Worm (Caenorhabditis elegans): ENCODE measurements around the gene col-77.
A peak's percentile ranks its signal among the peaks of the same experiment; 100 is the strongest.

The col-77 gene

ce11 chrII:8384344-8384743, 25.2 kb upstream of the col-77 start:
- TF ChIP-seq egl-18 (GFP tag; IDR thresholded peaks at IDR 0.05) (no peak), atf-7 (tag; optimal IDR thresholded peaks at IDR 0.05) (peak; percentile 9), rcor-1 (GFP tag; IDR thresholded peaks at IDR 0.05) (no peak), nhr-80 (tag; optimal IDR thresholded peaks at IDR 0.05) (peak; percentile 93), tbp1 (GFP tag; optimal IDR thresholded peaks at IDR 0.05) (no peak), hrde-1 (tag; optimal IDR thresholded peaks at IDR 0.05; ENCODE audit: borderline replicate concordance) (no peak)

- no peak for TF ChIP-seq sdz-38 (tag; optimal IDR thresholded peaks at IDR 0.05)
- TF ChIP-seq T07F8.4 (tag; optimal IDR thresholded peaks at IDR 0.05): no peak
- no peak for TF ChIP-seq rcor-1 (GFP tag; IDR thresholded peaks at IDR 0.05)
- TF ChIP-seq hlh-26 (GFP tag; conservative IDR thresholded peaks at IDR 0.05): no peak
- TF ChIP-seq unc-62 (GFP tag; optimal IDR thresholded peaks at IDR 0.05): peak; percentile 57
- no peak for TF ChIP-seq ets-4 (GFP tag; optimal IDR thresholded peaks at IDR 0.05)
- no peak for TF ChIP-seq hlh-12 (tag; optimal IDR thresholded peaks at IDR 0.05)
- TF ChIP-seq F49E8.2 (tag; optimal IDR thresholded peaks at IDR 0.05; ENCODE audit: insufficient read depth): no peak
- peak; percentile 83 for TF ChIP-seq pha-4 (tag; optimal IDR thresholded peaks at IDR 0.05)
- TF ChIP-seq ztf-22 (GFP tag; optimal IDR thresholded peaks at IDR 0.05): peak; percentile 34
- peak; percentile 89 for TF ChIP-seq nhr-80 (tag; optimal IDR thresholded peaks at IDR 0.05)
- no peak for TF ChIP-seq athp-1 (tag; optimal IDR thresholded peaks at IDR 0.05)
- TF ChIP-seq attf-3 (GFP tag; conservative IDR thresholded peaks at IDR 0.05): no peak
- TF ChIP-seq pbrm-1 (GFP tag; IDR thresholded peaks at IDR 0.05): no peak
- no peak for TF ChIP-seq rec-8 (tag; optimal IDR thresholded peaks at IDR 0.05)
- TF ChIP-seq atf-7 (tag; optimal IDR thresholded peaks at IDR 0.05): peak; percentile 78
- no peak for TF ChIP-seq hrde-1 (tag; optimal IDR thresholded peaks at IDR 0.05; ENCODE audit: borderline replicate concordance)
- TF ChIP-seq Y95B8A.8 (GFP tag; IDR thresholded peaks at IDR 0.05): no peak
Observed at ce11 chrII:8382880-8383279, 23.7 kb upstream of the col-77 start.

DNA sequence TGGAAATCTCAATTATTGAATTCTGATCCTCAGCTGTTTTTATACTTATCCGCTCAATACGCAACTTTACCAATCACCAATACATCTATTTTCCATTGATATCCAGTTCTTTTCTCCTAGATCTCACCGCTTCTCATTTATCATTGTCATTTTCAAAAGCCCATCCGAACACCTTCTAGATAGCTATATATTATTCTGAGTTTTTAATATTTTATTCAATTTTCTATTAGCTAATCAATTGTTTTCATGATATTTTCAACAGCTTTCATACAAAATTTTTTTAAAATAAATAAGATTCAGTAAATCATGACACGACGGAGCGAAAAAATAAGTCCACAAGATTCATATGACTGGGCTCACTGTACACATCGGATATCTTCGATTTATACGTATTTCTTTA, 22.0 kb upstream of the col-77 start, which contains the start of gene F49E12.12:
Gene F49E12.12, plus strand, starts transcription at position 301 of the 400 bp plus-strand sequence.
- TF ChIP-seq dox-1 (GFP tag; IDR thresholded peaks at IDR 0.05): no peak

DNA sequence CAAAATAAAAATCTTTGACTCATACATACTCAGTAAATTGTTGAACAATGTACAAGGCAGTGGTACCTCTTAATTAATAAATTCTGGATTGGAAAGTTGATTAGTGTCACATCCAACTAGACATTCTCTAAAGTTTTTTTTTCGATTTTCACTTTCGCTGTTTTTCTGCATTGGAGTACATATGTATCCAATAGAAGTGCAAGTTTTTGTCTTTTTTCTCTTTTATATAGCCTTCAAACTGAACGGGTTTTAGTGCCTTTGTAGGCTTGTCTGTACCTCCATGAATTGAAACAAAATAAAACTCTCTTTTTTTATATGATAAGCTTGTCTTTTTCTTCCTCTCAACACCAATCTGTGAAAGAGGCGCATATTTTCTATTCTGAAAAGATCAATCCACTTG, 21.0 kb upstream of the col-77 start:
- no peak for TF ChIP-seq pha-4 (tag; optimal IDR thresholded peaks at IDR 0.05)
- no peak for TF ChIP-seq ceh-91 (GFP tag; IDR thresholded peaks at IDR 0.05)
- TF ChIP-seq attf-5 (GFP tag; optimal IDR thresholded peaks at IDR 0.05): no peak
- TF ChIP-seq Y67H2A.10 (GFP tag; conservative IDR thresholded peaks at IDR 0.05): no peak
- no peak for TF ChIP-seq tbx-9 (tag; optimal IDR thresholded peaks at IDR 0.05; ENCODE audit: borderline replicate concordance)
- no peak for TF ChIP-seq gei-17 (GFP tag; optimal IDR thresholded peaks at IDR 0.05)
- TF ChIP-seq fkh-3 (tag; optimal IDR thresholded peaks at IDR 0.05): no peak
- no peak for TF ChIP-seq hlh-12 (tag; optimal IDR thresholded peaks at IDR 0.05)
- TF ChIP-seq snpc-1.3 (tag; optimal IDR thresholded peaks at IDR 0.05; ENCODE audit: insufficient read depth): no peak
- TF ChIP-seq hlh-26 (GFP tag; conservative IDR thresholded peaks at IDR 0.05): no peak
- no peak for TF ChIP-seq F49E8.2 (tag; optimal IDR thresholded peaks at IDR 0.05; ENCODE audit: insufficient read depth)
- TF ChIP-seq unc-62 (GFP tag; optimal IDR thresholded peaks at IDR 0.05): no peak
- no peak for TF ChIP-seq nhr-120 (GFP tag; IDR thresholded peaks at IDR 0.05)
- TF ChIP-seq egrh-3 (GFP tag; IDR thresholded peaks at IDR 0.05): no peak
- no peak for TF ChIP-seq lir-1 (GFP tag; conservative IDR thresholded peaks at IDR 0.05)

ce11 chrII:8377722-8378121, 18.5 kb upstream of the col-77 start:
- no peak for TF ChIP-seq madf-8 (GFP tag; conservative IDR thresholded peaks at IDR 0.05)
- TF ChIP-seq B0035.1 (tag; optimal IDR thresholded peaks at IDR 0.05): no peak
- TF ChIP-seq snpc-1.3 (tag; optimal IDR thresholded peaks at IDR 0.05; ENCODE audit: insufficient read depth): no peak
- no peak for TF ChIP-seq bed-1 (GFP tag; IDR thresholded peaks at IDR 0.05)
- TF ChIP-seq hlh-26 (GFP tag; conservative IDR thresholded peaks at IDR 0.05): no peak
- no peak for TF ChIP-seq nhr-179 (tag; optimal IDR thresholded peaks at IDR 0.05)
- TF ChIP-seq ZK185.1 (tag; optimal IDR thresholded peaks at IDR 0.05; ENCODE audit: poor library complexity, severe bottlenecking): no peak
- TF ChIP-seq madf-10 (tag; optimal IDR thresholded peaks at IDR 0.05): no peak
- TF ChIP-seq snpc-3.4 (tag; optimal IDR thresholded peaks at IDR 0.05): no peak
- TF ChIP-seq ceh-40 (GFP tag; IDR thresholded peaks at IDR 0.05): no peak
- no peak for TF ChIP-seq K12H6.12 (tag; optimal IDR thresholded peaks at IDR 0.05)
- no peak for TF ChIP-seq nhr-80 (tag; optimal IDR thresholded peaks at IDR 0.05)
- no peak for TF ChIP-seq cebp-2 (GFP tag; IDR thresholded peaks at IDR 0.05)
- TF ChIP-seq ztf-26 (tag; optimal IDR thresholded peaks at IDR 0.05): no peak

Data from whole organism, young adult.